Worm (Caenorhabditis elegans) whole organism, young adult: ENCODE measurements around the gene irld-63.

Source experiments
- B0336.3 ChIP-seq: fragments of 200-800 bp; sonication (Bioruptor generic); IDR thresholded peaks from 2 replicates; pipeline ENCODE4 v1.3.6; 2022; ENCODE audit warnings: missing genetic modification characterization, missing compliant biosample characterization
- C06A6.2 ChIP-seq: fragments of 200-800 bp; sonication (Bioruptor generic); conservative IDR thresholded peaks from 2 replicates; pipeline ENCODE4 v1.3.6; 2022; ENCODE audit warnings: missing genetic modification characterization, missing compliant biosample characterization
- C17E4.6 ChIP-seq: fragments of 200-800 bp; sonication (Bioruptor generic); IDR thresholded peaks from 2 replicates; pipeline ENCODE4 v1.3.6; 2022; ENCODE audit warnings: missing genetic modification reagents, missing genetic modification characterization, missing compliant biosample characterization
- D2030.7 ChIP-seq: fragments of 200-800 bp; sonication (Bioruptor generic); IDR thresholded peaks from 2 replicates; pipeline ENCODE4 v1.3.6; 2022; ENCODE audit warnings: missing genetic modification reagents, missing genetic modification characterization, missing compliant biosample characterization
- F23B12.7 ChIP-seq: sonication (generic microtip); optimal IDR thresholded peaks from 2 replicates; lab custom pipeline; 2017; ENCODE audit warnings: missing genetic modification characterization, mild to moderate bottlenecking, missing compliant biosample characterization, antibody characterized with exemption, moderate library complexity; ENCODE audit not compliant: insufficient read depth
- F33H1.4 ChIP-seq: fragments of 200-800 bp; sonication (Bioruptor generic); IDR thresholded peaks from 2 replicates; pipeline ENCODE4 v1.3.6; 2022; ENCODE audit warnings: missing genetic modification reagents, missing genetic modification characterization, missing compliant biosample characterization
- Y53F4B.3 ChIP-seq: fragments of 200-800 bp; sonication (Bioruptor generic); IDR thresholded peaks from 2 replicates; pipeline ENCODE4 v1.3.6; 2022; ENCODE audit warnings: missing genetic modification reagents, missing genetic modification characterization, missing compliant biosample characterization
- Y53G8AR.9 ChIP-seq: fragments of 200-800 bp; sonication (Bioruptor generic); conservative IDR thresholded peaks from 2 replicates; pipeline ENCODE4 v1.3.6; 2022; ENCODE audit warnings: missing genetic modification reagents, missing genetic modification characterization, missing compliant biosample characterization
- athp-1 ChIP-seq: sonication (generic microtip); optimal IDR thresholded peaks from 2 replicates; lab custom pipeline; 2017; ENCODE audit warnings: mild to moderate bottlenecking, missing genetic modification characterization, missing compliant biosample characterization
- attf-3 ChIP-seq: fragments of 200-800 bp; sonication (Bioruptor generic); conservative IDR thresholded peaks from 2 replicates; pipeline ENCODE4 v1.3.6; 2022; ENCODE audit warnings: missing genetic modification reagents, missing genetic modification characterization, missing compliant biosample characterization
- bed-2 ChIP-seq: fragments of 200-800 bp; sonication (Bioruptor generic); IDR thresholded peaks from 2 replicates; pipeline ENCODE4 v1.3.6; 2022; ENCODE audit warnings: missing genetic modification reagents, missing genetic modification characterization, missing compliant biosample characterization
- cebp-1 ChIP-seq, 2 experiments: fragments of 200-800 bp in 1 of 2; sonication (Bioruptor generic) in 1 of 2; sonication (generic microtip) in 1 of 2; IDR thresholded peaks in 1 of 2; optimal IDR thresholded peaks in 1 of 2; 2 replicates each; pipeline versions ENCODE4 v1.3.6 to Lab custom; 2017 to 2022; ENCODE audit warnings: missing compliant biosample characterization in 2 of 2, missing genetic modification characterization in 2 of 2, mild to moderate bottlenecking in 1 of 2, missing genetic modification reagents in 1 of 2, moderate library complexity in 1 of 2
- ceh-27 ChIP-seq: fragments of 200-800 bp; sonication (Bioruptor generic); optimal IDR thresholded peaks from 2 replicates; lab custom pipeline; 2018; ENCODE audit warnings: mild to moderate bottlenecking, missing genetic modification characterization, moderate library complexity, missing compliant biosample characterization
- ceh-91 ChIP-seq: fragments of 200-800 bp; sonication (Bioruptor generic); IDR thresholded peaks from 2 replicates; pipeline ENCODE4 v1.3.6; 2022; ENCODE audit warnings: missing genetic modification reagents, missing genetic modification characterization, missing compliant biosample characterization
- efl-1 ChIP-seq: fragments of 150-350 bp; optimal IDR thresholded peaks from 2 replicates; lab custom pipeline; 2014; ENCODE audit warnings: missing biosample characterization, missing genetic modification reagents, missing genetic modification characterization
- egl-44 ChIP-seq: fragments of 200-800 bp; sonication (Bioruptor generic); IDR thresholded peaks from 2 replicates; pipeline ENCODE4 v1.3.6; 2022; ENCODE audit warnings: missing genetic modification reagents, missing genetic modification characterization, missing compliant biosample characterization
- egrh-3 ChIP-seq: fragments of 200-800 bp; sonication (Bioruptor generic); IDR thresholded peaks from 2 replicates; pipeline ENCODE4 v1.3.6; 2022; ENCODE audit warnings: missing genetic modification reagents, missing genetic modification characterization, missing compliant biosample characterization
- fkh-3 ChIP-seq: sonication (generic microtip); optimal IDR thresholded peaks from 2 replicates; lab custom pipeline; 2016; ENCODE audit warnings: mild to moderate bottlenecking, missing genetic modification characterization, missing compliant biosample characterization
- hmg-1.2 ChIP-seq: fragments of 200-800 bp; sonication (Bioruptor generic); IDR thresholded peaks from 2 replicates; pipeline ENCODE4 v1.3.6; 2022; ENCODE audit warnings: missing genetic modification reagents, missing genetic modification characterization, missing compliant biosample characterization
- hmg-20 ChIP-seq: fragments of 200-800 bp; sonication (Bioruptor generic); IDR thresholded peaks from 2 replicates; pipeline ENCODE4 v1.3.6; 2022; ENCODE audit warnings: missing genetic modification reagents, missing genetic modification characterization, missing compliant biosample characterization
- let-526 ChIP-seq: fragments of 200-800 bp; sonication (Bioruptor generic); IDR thresholded peaks from 2 replicates; pipeline ENCODE4 v1.3.6; 2022; ENCODE audit warnings: missing genetic modification reagents, missing genetic modification characterization, missing compliant biosample characterization
- lin-54 ChIP-seq: fragments of 200-800 bp; sonication (Bioruptor generic); optimal IDR thresholded peaks from 2 replicates; lab custom pipeline; 2018; ENCODE audit warnings: mild to moderate bottlenecking, missing genetic modification characterization, missing compliant biosample characterization
- lsl-1 ChIP-seq: fragments of 200-800 bp; sonication (Bioruptor generic); optimal IDR thresholded peaks from 2 replicates; lab custom pipeline; 2018; ENCODE audit warnings: mild to moderate bottlenecking, missing genetic modification characterization, moderate library complexity, missing compliant biosample characterization
- madf-6 ChIP-seq: fragments of 200-800 bp; sonication (Bioruptor generic); IDR thresholded peaks from 2 replicates; pipeline ENCODE4 v1.3.6; 2022; ENCODE audit warnings: missing genetic modification reagents, missing genetic modification characterization, missing compliant biosample characterization
- madf-8 ChIP-seq: fragments of 200-800 bp; sonication (Bioruptor generic); conservative IDR thresholded peaks from 2 replicates; pipeline ENCODE4 v1.3.6; 2022; ENCODE audit warnings: missing genetic modification reagents, missing genetic modification characterization, missing compliant biosample characterization
- mxl-1 ChIP-seq: sonication (generic microtip); optimal IDR thresholded peaks from 2 replicates; lab custom pipeline; 2016; ENCODE audit warnings: missing genetic modification characterization, missing compliant biosample characterization
- nfya-2 ChIP-seq: fragments of 200-800 bp; sonication (Bioruptor generic); IDR thresholded peaks from 2 replicates; pipeline ENCODE4 v1.3.6; 2022; ENCODE audit warnings: missing genetic modification reagents, missing genetic modification characterization, missing compliant biosample characterization
- nhr-179 ChIP-seq: sonication (generic microtip); optimal IDR thresholded peaks from 2 replicates; lab custom pipeline; 2016; ENCODE audit warnings: mild to moderate bottlenecking, missing genetic modification characterization, missing compliant biosample characterization
- nhr-27 ChIP-seq: fragments of 200-800 bp; sonication (Bioruptor generic); optimal IDR thresholded peaks from 2 replicates; lab custom pipeline; 2018; ENCODE audit warnings: mild to moderate bottlenecking, missing genetic modification characterization, moderate library complexity, missing compliant biosample characterization
- rcor-1 ChIP-seq: fragments of 200-800 bp; sonication (Bioruptor generic); IDR thresholded peaks from 2 replicates; pipeline ENCODE4 v1.3.6; 2022; ENCODE audit warnings: missing genetic modification reagents, missing genetic modification characterization, missing compliant biosample characterization
- snpc-1.1 ChIP-seq: sonication (generic microtip); optimal IDR thresholded peaks from 2 replicates; lab custom pipeline; 2017; ENCODE audit warnings: missing genetic modification characterization, mild to moderate bottlenecking, missing compliant biosample characterization, antibody characterized with exemption, moderate library complexity, missing genotype, missing genetic modification reagents; ENCODE audit not compliant: insufficient read depth
- snpc-1.3 ChIP-seq: sonication (generic microtip); optimal IDR thresholded peaks from 2 replicates; lab custom pipeline; 2017; ENCODE audit warnings: missing genetic modification characterization, mild to moderate bottlenecking, missing compliant biosample characterization, antibody characterized with exemption, moderate library complexity, missing genotype, missing genetic modification reagents; ENCODE audit not compliant: insufficient read depth
- snpc-4 ChIP-seq, 5 experiments: fragments of 150-350 bp in 1 of 5; sonication (generic microtip) in 4 of 5; optimal IDR thresholded peaks; 2 replicates each; lab custom pipeline; 2014 to 2018; ENCODE audit warnings: missing genetic modification characterization in 5 of 5, missing biosample characterization in 3 of 5, antibody characterized with exemption in 2 of 5, mild to moderate bottlenecking in 2 of 5, missing compliant biosample characterization in 2 of 5, missing genotype in 2 of 5, moderate library complexity in 2 of 5, missing genetic modification reagents in 1 of 5
- tbp1 ChIP-seq: fragments of 200-800 bp; sonication (Bioruptor generic); optimal IDR thresholded peaks from 2 replicates; lab custom pipeline; 2018; ENCODE audit warnings: mild to moderate bottlenecking, missing genetic modification characterization, missing compliant biosample characterization
- tbx-9 ChIP-seq: sonication (generic microtip); optimal IDR thresholded peaks from 2 replicates; lab custom pipeline; 2016; ENCODE audit warnings: borderline replicate concordance, missing genetic modification characterization, inconsistent platforms, missing compliant biosample characterization
- unc-130 ChIP-seq: sonication (generic microtip); optimal IDR thresholded peaks from 2 replicates; lab custom pipeline; 2016; ENCODE audit warnings: missing genetic modification reagents, missing genetic modification characterization, missing compliant biosample characterization
- xnd-1 ChIP-seq: sonication (generic microtip); optimal IDR thresholded peaks from 2 replicates; lab custom pipeline; 2016; ENCODE audit warnings: missing genotype, missing genetic modification reagents, missing genetic modification characterization, missing compliant biosample characterization
- ztf-18 ChIP-seq: sonication (generic microtip); optimal IDR thresholded peaks from 2 replicates; lab custom pipeline; 2016; ENCODE audit warnings: missing genotype, mild to moderate bottlenecking, missing genetic modification characterization, missing compliant biosample characterization
- ztf-25 ChIP-seq: fragments of 200-800 bp; sonication (Bioruptor generic); IDR thresholded peaks from 2 replicates; pipeline ENCODE4 v1.3.6; 2022; ENCODE audit warnings: missing genetic modification reagents, missing genetic modification characterization, missing compliant biosample characterization

The irld-63 gene

ce11 chrII:2919074-2919857 lies 11.3 kb upstream of the irld-63 start, which contains the start of the genes ncap-1 and Y110A2AR.1:
Gene ncap-1 (minus strand): TSS chrII:2919314.
Gene Y110A2AR.1 (plus strand): TSS chrII:2919710.
- TF ChIP-seq egl-44 (GFP tag; lab: Robert Waterston, UW) (no peak), F33H1.4 (peak; percentile 99), C06A6.2 (no peak), ztf-18 (tag; lab: Kevin White, UChicago) (no peak), egrh-3 (no peak), snpc-4 (GFP tag; optimal IDR thresholded peaks at IDR 0.05; lab: Kevin White, UChicago) (no peak), snpc-4 (tag; optimal IDR thresholded peaks at IDR 0.05; lab: Kevin White, UChicago) (no peak), lsl-1 (peak; percentile 100), snpc-1.1 (tag; lab: Kevin White, UChicago) (peak; percentile 4), Y53F4B.3 (GFP tag; lab: Robert Waterston, UW) (no peak), D2030.7 (peak; percentile 86), snpc-1.3 (tag; lab: Kevin White, UChicago) (peak; percentile 5), F23B12.7 (no peak), C17E4.6 (GFP tag; lab: Robert Waterston, UW) (no peak), ztf-25 (GFP tag; lab: Robert Waterston, UW) (no peak), athp-1 (peak; percentile 16), madf-8 (peak; percentile 80), B0336.3 (GFP tag; lab: Robert Waterston, UW) (peak; percentile 57; the same call in 1 of the 2 replicates), fkh-3 (tag; lab: Kevin White, UChicago) (no peak), hmg-1.2 (peak; percentile 25; the same call in 1 of the 2 replicates), tbp1 (GFP tag; lab: Kevin White, UChicago) (peak; percentile 28), madf-6 (GFP tag; lab: Robert Waterston, UW) (peak; percentile 93), mxl-1 (tag; lab: Kevin White, UChicago) (no peak), bed-2 (GFP tag; lab: Robert Waterston, UW) (no peak), unc-130 (peak; percentile 45), hmg-20 (no peak), nhr-27 (tag; lab: Kevin White, UChicago) (no peak), ceh-91 (GFP tag; lab: Robert Waterston, UW) (peak; percentile 87), nfya-2 (no peak), cebp-1 (GFP tag; IDR thresholded peaks at IDR 0.05; lab: Robert Waterston, UW) (no peak), cebp-1 (tag; optimal IDR thresholded peaks at IDR 0.05; lab: Kevin White, UChicago) (no peak), Y53G8AR.9 (GFP tag; lab: Robert Waterston, UW) (no peak), efl-1 (GFP tag; lab: Kevin White, UChicago) (peak; percentile 87), ceh-27 (GFP tag; lab: Kevin White, UChicago) (no peak), attf-3 (GFP tag; lab: Robert Waterston, UW) (no peak), rcor-1 (0 out of 2 replicates have a peak, but pooled peaks have one; percentile 29), tbx-9 (tag; lab: Kevin White, UChicago) (no peak), xnd-1 (tag; lab: Kevin White, UChicago) (peak; percentile 98), let-526 (GFP tag; lab: Robert Waterston, UW) (no peak), lin-54 (GFP tag; lab: Kevin White, UChicago) (peak; percentile 58), nhr-179 (tag; lab: Kevin White, UChicago) (no peak)
